Worm (Caenorhabditis elegans) whole organism, L2 larva: ENCODE results near the gene T05A12.4.

Experiments
- ZK546.5 ChIP-seq: sonication (generic microtip); optimal IDR thresholded peaks from 2 replicates; lab custom pipeline; 2017; ENCODE audit warnings: missing biosample characterization, missing genetic modification characterization
- ceh-82 ChIP-seq: fragments of 150-350 bp; optimal IDR thresholded peaks from 2 replicates; lab custom pipeline; 2014; ENCODE audit warnings: missing biosample characterization, missing genetic modification characterization
- elt-1 ChIP-seq: fragments of 150-350 bp; optimal IDR thresholded peaks from 2 replicates; lab custom pipeline; 2014; ENCODE audit warnings: missing biosample characterization, missing genetic modification characterization
- lin-39 ChIP-seq: fragments of 150-350 bp; optimal IDR thresholded peaks from 2 replicates; lab custom pipeline; 2014; ENCODE audit warnings: missing biosample characterization, missing genetic modification reagents, missing genetic modification characterization
- mab-5 ChIP-seq: fragments of 150-350 bp; optimal IDR thresholded peaks from 2 replicates; lab custom pipeline; 2014; ENCODE audit warnings: missing biosample characterization, missing genetic modification characterization

DNA sequence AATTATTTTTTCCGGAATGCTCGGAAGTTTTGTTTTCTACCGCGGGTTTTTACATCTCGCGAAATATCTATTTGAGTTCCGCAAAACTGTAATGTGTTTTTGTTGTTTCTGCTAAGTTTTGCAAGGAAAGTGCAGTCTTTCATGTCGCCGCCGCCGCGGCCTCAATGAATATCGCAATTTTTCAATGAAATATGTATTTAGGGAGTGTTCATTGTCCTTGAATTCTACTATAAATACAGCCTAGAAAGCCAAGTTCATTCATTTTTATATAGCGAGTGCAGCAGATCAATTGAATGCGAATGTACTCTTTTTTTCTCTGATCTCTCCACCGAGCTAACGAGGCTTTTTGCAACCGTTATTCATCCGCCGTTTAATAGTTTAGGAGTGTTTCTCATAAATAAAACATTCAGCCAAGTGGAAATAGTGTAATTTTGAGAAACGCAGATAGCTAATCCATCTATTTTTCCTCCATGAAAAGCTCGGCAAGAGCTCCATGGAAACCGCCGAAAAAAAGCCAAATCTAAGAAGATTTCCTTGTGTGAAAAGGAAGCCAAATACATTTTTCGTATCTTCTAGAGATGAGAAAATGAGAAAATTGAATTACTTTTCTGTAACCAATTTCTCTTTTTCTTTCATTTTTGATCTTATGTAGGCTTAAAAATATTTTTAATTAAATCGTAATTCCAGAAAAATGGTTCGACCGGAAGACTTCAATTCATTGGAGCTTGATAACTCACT, 25.3 kb downstream of the T05A12.4 start, which contains the start of gene T22D1.3:
- TF ChIP-seq elt-1 (tag; lab: Kevin White, UChicago) = no peak
- TF ChIP-seq lin-39 (tag; lab: Kevin White, UChicago) = no peak
- no peak for TF ChIP-seq ceh-82 (tag; lab: Kevin White, UChicago)
- TF ChIP-seq ZK546.5 (tag; lab: Kevin White, UChicago) = no peak
- no peak for TF ChIP-seq mab-5 (tag; lab: Kevin White, UChicago)
